Worm (Caenorhabditis elegans): ENCODE results near the gene pola-1.

pola-1 gene

DNA sequence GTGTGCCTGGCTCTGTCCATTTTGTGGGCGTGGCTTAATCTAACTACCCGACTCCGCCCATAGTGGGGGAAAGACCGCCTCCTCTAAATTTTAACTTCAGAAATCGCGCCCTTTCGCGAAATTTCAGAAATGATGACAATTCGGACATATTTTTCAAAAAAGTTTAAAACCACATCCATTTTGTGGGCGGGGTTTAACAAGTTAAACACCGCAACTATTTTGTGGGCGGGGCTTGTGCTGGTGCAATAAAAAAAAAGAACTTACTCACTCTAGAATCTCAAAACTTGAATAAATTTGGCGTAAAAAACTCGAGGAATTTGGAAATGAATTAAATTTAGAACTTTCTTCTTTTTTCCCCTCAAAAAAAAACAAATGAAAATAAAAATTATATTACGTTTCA is 28.3 kb downstream of the pola-1 start:
- TF ChIP-seq php-3 (GFP tag; IDR thresholded peaks at IDR 0.05): no peak
- no peak for TF ChIP-seq mxl-2 (GFP tag; conservative IDR thresholded peaks at IDR 0.05)
- TF ChIP-seq zfp-2 (tag; optimal IDR thresholded peaks at IDR 0.05): no peak
- TF ChIP-seq dmd-6 (GFP tag; IDR thresholded peaks at IDR 0.05): 0 out of 2 replicates have a peak, but pooled peaks have one; percentile 11
- no peak for TF ChIP-seq nhr-111 (GFP tag; optimal IDR thresholded peaks at IDR 0.05)
- peak; percentile 11 for TF ChIP-seq nhr-102 (tag; optimal IDR thresholded peaks at IDR 0.05)
- no peak for TF ChIP-seq cey-2 (tag; optimal IDR thresholded peaks at IDR 0.05; ENCODE audit: borderline replicate concordance, insufficient read depth)
- TF ChIP-seq spr-1 (tag; optimal IDR thresholded peaks at IDR 0.05): no peak
- TF ChIP-seq Y5F2A.4 (GFP tag; optimal IDR thresholded peaks at IDR 0.05): no peak
- TF ChIP-seq daf-8 (GFP tag; IDR thresholded peaks at IDR 0.05): no peak
- no peak for TF ChIP-seq unc-130 (GFP tag; optimal IDR thresholded peaks at IDR 0.05)
- no peak for TF ChIP-seq ceh-82 (tag; optimal IDR thresholded peaks at IDR 0.05)
- TF ChIP-seq aha-1 (tag): peak; percentile 4
- peak; percentile 13; the same call in 1 of the 2 replicates for TF ChIP-seq tra-1 (GFP tag; IDR thresholded peaks at IDR 0.05)

DNA sequence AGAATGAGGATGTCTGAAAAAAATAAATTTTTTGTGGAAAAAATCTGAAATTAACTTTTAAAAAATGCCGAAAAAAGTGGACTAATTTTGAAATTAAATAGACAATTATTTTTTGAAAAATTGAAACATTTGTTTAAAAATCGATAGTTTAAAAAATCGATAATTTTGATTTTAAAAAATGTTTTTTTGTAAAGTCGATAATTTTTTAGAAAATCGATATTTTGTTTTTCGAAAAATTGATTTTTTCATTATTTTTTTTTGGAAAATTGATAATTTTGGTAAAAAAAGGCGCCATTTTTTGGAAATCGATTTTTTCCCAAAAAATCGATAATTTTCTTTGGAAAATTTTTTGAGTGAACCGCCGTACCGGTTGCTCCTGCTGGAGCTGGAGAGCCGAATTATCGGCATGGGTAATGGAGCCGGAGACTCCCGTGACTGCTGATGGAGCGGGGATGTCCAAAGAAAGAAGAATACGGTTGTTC is 30.0 kb downstream of the pola-1 start:
- peak; percentile 75 for TF ChIP-seq ceh-28 (tag; optimal IDR thresholded peaks at IDR 0.05)
- TF ChIP-seq gei-8 (GFP tag; optimal IDR thresholded peaks at IDR 0.05): no peak
- no peak for TF ChIP-seq T26A8.4 (GFP tag; IDR thresholded peaks at IDR 0.05)

DNA sequence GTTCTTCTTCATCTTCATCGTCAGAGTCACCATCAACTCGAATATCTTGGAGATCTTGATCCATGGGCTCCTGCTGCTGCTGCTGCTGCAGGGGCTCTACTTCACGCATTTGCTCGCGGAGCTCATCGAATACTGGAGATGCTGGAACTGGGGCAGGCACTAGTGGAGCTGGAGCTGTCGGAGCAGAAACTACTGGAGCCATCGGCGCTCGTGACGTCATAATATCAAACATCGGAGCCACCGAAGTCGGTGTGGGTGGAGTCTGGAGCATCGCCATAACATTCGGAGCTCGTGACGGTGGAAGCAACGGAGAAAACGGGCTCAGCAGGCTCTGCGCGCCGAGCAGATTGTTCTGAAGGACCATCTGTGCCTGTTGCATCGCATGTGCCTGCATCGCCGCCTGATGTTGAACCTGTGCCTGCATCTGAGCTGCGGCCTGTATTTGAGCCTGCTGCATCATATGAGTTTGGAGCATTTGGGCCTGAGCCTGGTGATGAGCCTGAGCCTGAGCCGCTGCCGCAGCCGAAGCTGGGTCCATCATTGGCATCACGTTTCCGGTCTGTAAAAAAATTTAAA is 33.5 kb downstream of the pola-1 start:
- TF ChIP-seq tra-1 (GFP tag; IDR thresholded peaks at IDR 0.05) (0 out of 2 replicates have a peak, but pooled peaks have one; percentile 10), egl-43 (GFP tag; IDR thresholded peaks at IDR 0.05) (peak; percentile 13; the same call in 1 of the 2 replicates), vab-7 (GFP tag; IDR thresholded peaks at IDR 0.05) (0 out of 2 replicates have a peak, but pooled peaks have one; percentile 7), hmg-1.1 (GFP tag; IDR thresholded peaks at IDR 0.05) (no peak), ces-1 (GFP tag; optimal IDR thresholded peaks at IDR 0.05) (no peak), spr-1 (tag; optimal IDR thresholded peaks at IDR 0.05) (no peak), pqm-1 (tag; optimal IDR thresholded peaks at IDR 0.05) (no peak), set-16 (GFP tag; IDR thresholded peaks at IDR 0.05) (peak; percentile 81), php-3 (GFP tag; IDR thresholded peaks at IDR 0.05) (no peak), mdl-1 (tag; optimal IDR thresholded peaks at IDR 0.05) (no peak), mxl-2 (GFP tag; conservative IDR thresholded peaks at IDR 0.05) (no peak), pha-4 (GFP tag; IDR thresholded peaks at IDR 0.05) (0 out of 2 replicates have a peak, but pooled peaks have one; percentile 17), pha-4 (tag; optimal IDR thresholded peaks at IDR 0.05) (no peak), sdz-12 (GFP tag; optimal IDR thresholded peaks at IDR 0.05) (peak; percentile 3), dpl-1 (GFP tag; optimal IDR thresholded peaks at IDR 0.05) (no peak), lsy-2 (tag; optimal IDR thresholded peaks at IDR 0.05) (no peak), unc-62 (GFP tag; optimal IDR thresholded peaks at IDR 0.05 in 1 of 2) (peak in 1 of 2 experiments; percentile 58), unc-62 (tag; optimal IDR thresholded peaks at IDR 0.05) (no peak), zip-11 (GFP tag; IDR thresholded peaks at IDR 0.05) (no peak), aha-1 (tag) (peak; percentile 96)

DNA sequence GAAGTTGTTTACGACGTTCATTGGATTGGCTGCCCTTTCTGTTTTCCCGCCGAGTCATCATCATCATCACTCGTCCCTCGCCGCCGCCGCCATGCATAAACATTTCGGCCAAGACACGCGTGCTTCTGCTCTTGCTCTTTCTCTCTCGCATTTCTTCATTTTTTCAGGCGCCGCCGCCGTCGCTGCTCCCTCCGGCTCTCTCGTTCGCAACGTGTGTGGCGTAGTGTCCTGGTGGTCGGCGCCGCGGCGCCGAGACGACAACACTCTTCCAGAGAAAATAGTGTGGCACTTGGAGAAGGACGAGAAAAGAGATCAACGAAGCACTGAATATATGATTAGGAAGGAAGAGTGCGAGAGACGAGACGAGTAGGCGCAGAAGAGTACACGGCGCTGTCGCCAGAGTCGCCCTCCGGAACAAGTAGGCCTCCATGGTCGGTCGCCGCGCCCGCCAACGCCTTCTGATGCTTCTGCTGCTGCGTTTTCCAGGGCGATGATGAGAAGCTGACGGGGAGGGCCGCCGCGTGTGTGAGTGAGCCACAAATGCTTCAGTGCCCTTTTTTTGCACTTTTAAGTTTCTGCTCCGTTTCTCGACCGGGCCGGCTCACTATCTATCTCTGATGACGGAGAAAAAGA is 43.4 kb downstream of the pola-1 start:
- peak; percentile 62; the same call in 1 of the 2 replicates for TF ChIP-seq tra-1 (GFP tag; IDR thresholded peaks at IDR 0.05)
- no peak for TF ChIP-seq lim-7 (GFP tag; IDR thresholded peaks at IDR 0.05)
- TF ChIP-seq lsy-2 (tag; optimal IDR thresholded peaks at IDR 0.05): peak in 1 of 2 experiments; percentile 49
- TF ChIP-seq mes-2 (tag; optimal IDR thresholded peaks at IDR 0.05; ENCODE audit: poor library complexity, severe bottlenecking): peak; percentile 52
- no peak for TF ChIP-seq sdz-12 (GFP tag; optimal IDR thresholded peaks at IDR 0.05)
- no peak for TF ChIP-seq egl-43 (GFP tag; IDR thresholded peaks at IDR 0.05)
- TF ChIP-seq rbr-2 (tag; optimal IDR thresholded peaks at IDR 0.05): peak; percentile 76
- TF ChIP-seq ces-1 (GFP tag; optimal IDR thresholded peaks at IDR 0.05): no peak
- peak; percentile 97 for TF ChIP-seq aha-1 (tag)
- no peak for TF ChIP-seq arid-1 (GFP tag; conservative IDR thresholded peaks at IDR 0.05)
- peak; percentile 48; the same call in 1 of the 2 replicates for TF ChIP-seq hmg-1.1 (GFP tag; IDR thresholded peaks at IDR 0.05)
- TF ChIP-seq Y48G9A.11 (GFP tag; IDR thresholded peaks at IDR 0.05): no peak
- TF ChIP-seq dmd-6 (GFP tag; IDR thresholded peaks at IDR 0.05): peak; percentile 15; the same call in 1 of the 2 replicates
- TF ChIP-seq F44E2.7 (GFP tag; IDR thresholded peaks at IDR 0.05): no peak
- no peak for TF ChIP-seq tag-97 (GFP tag; IDR thresholded peaks at IDR 0.05)
- TF ChIP-seq egl-27 (tag; optimal IDR thresholded peaks at IDR 0.05): no peak
- TF ChIP-seq nhr-102 (tag; optimal IDR thresholded peaks at IDR 0.05): peak; percentile 21
- no peak for TF ChIP-seq spr-3 (GFP tag; optimal IDR thresholded peaks at IDR 0.05)
- peak; percentile 92 for TF ChIP-seq set-16 (GFP tag; IDR thresholded peaks at IDR 0.05)
- no peak for TF ChIP-seq skn-1 (tag; optimal IDR thresholded peaks at IDR 0.05)
- no peak for TF ChIP-seq lir-3 (tag; optimal IDR thresholded peaks at IDR 0.05)

Data from whole organism, L4 larva.